Worm (Caenorhabditis elegans) whole organism, mixed stage, embryonic: ENCODE data around the gene let-99.

Experiments
- lin-13 ChIP-seq: fragments of 150-350 bp; optimal IDR thresholded peaks from 2 replicates; lab custom pipeline; 2014; ENCODE audit warnings: missing biosample characterization, missing genetic modification characterization
- nhr-12 ChIP-seq: fragments of 150-350 bp; optimal IDR thresholded peaks from 2 replicates; lab custom pipeline; 2014; ENCODE audit warnings: missing biosample characterization, missing genetic modification characterization
- snpc-4 ChIP-seq: fragments of 150-350 bp; optimal IDR thresholded peaks from 2 replicates; lab custom pipeline; 2014; ENCODE audit warnings: missing biosample characterization, missing genetic modification characterization

DNA sequence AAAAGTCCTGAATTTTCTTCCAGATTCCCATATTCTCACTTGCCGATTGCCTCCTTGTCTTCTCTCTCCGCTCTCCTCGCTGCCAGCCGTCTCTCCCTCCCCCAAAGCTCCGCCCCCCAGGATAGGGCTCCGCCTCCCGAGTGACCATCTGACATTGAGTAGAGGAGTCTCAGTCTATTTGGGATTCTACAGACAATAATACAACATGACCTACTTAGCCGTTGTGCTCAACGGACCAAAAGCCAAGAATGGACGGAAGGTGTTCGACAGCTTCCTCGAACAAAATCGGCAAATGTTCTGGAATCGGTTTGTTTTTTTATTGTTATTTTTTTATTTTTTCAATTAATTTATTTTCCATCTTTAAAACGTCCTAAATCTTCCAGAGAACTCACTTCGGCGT, 25.6 kb upstream of the let-99 start, which contains the start of gene ham-1:
- TF ChIP-seq lin-13 (tag; lab: Kevin White, UChicago): no peak
- no peak for TF ChIP-seq nhr-12 (tag; lab: Kevin White, UChicago)
- TF ChIP-seq snpc-4 (tag; lab: Kevin White, UChicago): no peak
